Fruit fly (Drosophila melanogaster) whole organism, embryonic: ENCODE measurements around the gene Oamb.
A peak's percentile ranks its signal among the peaks of the same experiment; 100 is the strongest.

Experiments
- Atf6 ChIP-seq: fragments of 200-800 bp; sonication (Bioruptor generic); IDR thresholded peaks from 2 replicates; pipeline ENCODE4 v1.3.6; 2022; ENCODE audit warnings: missing biosample characterization, missing genetic modification characterization
- CG12104 ChIP-seq: fragments of 200-800 bp; sonication (Bioruptor generic); optimal IDR thresholded peaks from 3 replicates; lab custom pipeline; 2016; ENCODE audit warnings: missing biosample characterization, missing genetic modification characterization
- CG13775 ChIP-seq: fragments of 200-800 bp; sonication (Bioruptor generic); optimal IDR thresholded peaks from 3 replicates; lab custom pipeline; 2017; ENCODE audit warnings: missing biosample characterization, mild to moderate bottlenecking, missing genetic modification characterization
- CG18011 ChIP-seq: fragments of 200-800 bp; sonication (Bioruptor generic); optimal IDR thresholded peaks from 2 replicates; lab custom pipeline; 2017; ENCODE audit warnings: missing biosample characterization, missing genetic modification characterization, mild to moderate bottlenecking, moderate library complexity, missing genotype
- CG2875 ChIP-seq: fragments of 200-800 bp; sonication (Bioruptor generic); optimal IDR thresholded peaks from 2 replicates; lab custom pipeline; 2017; ENCODE audit warnings: missing biosample characterization, mild to moderate bottlenecking, missing genetic modification characterization, missing genetic modification reagents
- CG32772 ChIP-seq: fragments of 200-800 bp; sonication (Bioruptor generic); IDR thresholded peaks from 2 replicates; pipeline ENCODE4 v1.3.6; 2022; ENCODE audit warnings: missing biosample characterization, missing genetic modification characterization
- CG5180 ChIP-seq: fragments of 200-800 bp; sonication (Bioruptor generic); optimal IDR thresholded peaks from 3 replicates; lab custom pipeline; 2017; ENCODE audit warnings: missing biosample characterization, missing genetic modification characterization, mild to moderate bottlenecking, moderate library complexity, missing genetic modification reagents
- CG6654 ChIP-seq: fragments of 200-800 bp; sonication (Bioruptor generic); optimal IDR thresholded peaks from 2 replicates; lab custom pipeline; 2017; ENCODE audit warnings: missing biosample characterization, mild to moderate bottlenecking, missing genetic modification characterization
- CG7372 ChIP-seq: fragments of 200-800 bp; sonication (Bioruptor generic); IDR thresholded peaks from 2 replicates; pipeline ENCODE4 v1.3.6; 2022; ENCODE audit warnings: missing biosample characterization, missing genetic modification characterization
- CG7963 ChIP-seq: fragments of 200-800 bp; sonication (Bioruptor generic); IDR thresholded peaks from 3 replicates; pipeline ENCODE4 v1.3.6; 2022; ENCODE audit warnings: missing biosample characterization, missing genetic modification characterization; ENCODE audit not compliant: partially characterized antibody
- CG7987 ChIP-seq: fragments of 200-800 bp; sonication (Bioruptor generic); optimal IDR thresholded peaks from 2 replicates; lab custom pipeline; 2018; ENCODE audit warnings: missing biosample characterization, mild to moderate bottlenecking, missing genetic modification characterization, moderate library complexity
- CG8478 ChIP-seq: fragments of >200 bp; optimal IDR thresholded peaks from 2 replicates; lab custom pipeline; 2018
- CG9932 ChIP-seq: fragments of 200-800 bp; sonication (Bioruptor generic); IDR thresholded peaks from 2 replicates; pipeline ENCODE4 v1.3.6; 2022; ENCODE audit warnings: missing biosample characterization, missing genetic modification characterization
- Dfd ChIP-seq, 2 experiments: fragments of >200 bp; optimal IDR thresholded peaks; 2 replicates each; lab custom pipeline; 2017; ENCODE audit warnings: missing biosample characterization in 2 of 2, missing genetic modification characterization in 2 of 2
- Dip2 ChIP-seq: fragments of 200-800 bp; sonication (Bioruptor generic); IDR thresholded peaks from 2 replicates; pipeline ENCODE4 v1.3.6; 2022; ENCODE audit warnings: missing biosample characterization, missing genetic modification characterization
- Eip74EF ChIP-seq, 2 experiments: fragments of 200-800 bp in 1 of 2; fragments of >200 bp in 1 of 2; sonication (Bioruptor generic) in 1 of 2; optimal IDR thresholded peaks; 2 replicates each; lab custom pipeline; 2017 to 2019; ENCODE audit warnings: missing biosample characterization in 2 of 2, missing genetic modification characterization in 2 of 2, mild to moderate bottlenecking in 1 of 2, moderate library complexity in 1 of 2
- Ets65A ChIP-seq: fragments of 200-800 bp; sonication (Bioruptor generic); peaks from one replicate; lab custom pipeline; 2016; ENCODE audit warnings: missing biosample characterization, missing genetic modification characterization
- TFAM ChIP-seq: fragments of 200-800 bp; sonication (Bioruptor generic); optimal IDR thresholded peaks from 2 replicates; lab custom pipeline; 2017; ENCODE audit warnings: missing biosample characterization, missing genetic modification characterization, inconsistent platforms
- Trl ChIP-seq, 3 experiments: fragments of >200 bp in 2 of 3; fragments of 200-800 bp in 1 of 3; sonication (Bioruptor generic) in 1 of 3; optimal IDR thresholded peaks; 2 replicates in 1 of 3; 3 replicates in 2 of 3; lab custom pipeline; 2016 to 2017; ENCODE audit warnings: missing biosample characterization in 1 of 3, missing genetic modification characterization in 1 of 3
- Xbp1 ChIP-seq: fragments of 200-800 bp; sonication (Bioruptor generic); optimal IDR thresholded peaks from 3 replicates; lab custom pipeline; 2016; ENCODE audit warnings: missing biosample characterization, mild to moderate bottlenecking, missing genetic modification characterization
- YL-1 ChIP-seq: fragments of 200-800 bp; sonication (Bioruptor generic); optimal IDR thresholded peaks from 3 replicates; lab custom pipeline; 2017; ENCODE audit warnings: missing biosample characterization, mild to moderate bottlenecking, missing genetic modification characterization
- ab ChIP-seq: fragments of 200-800 bp; sonication (Bioruptor generic); optimal IDR thresholded peaks from 2 replicates; lab custom pipeline; 2016; ENCODE audit warnings: missing biosample characterization, missing genetic modification characterization
- al ChIP-seq: fragments of 200-800 bp; sonication (Bioruptor generic); IDR thresholded peaks from 2 replicates; pipeline ENCODE4 v1.3.6; 2022; ENCODE audit warnings: missing biosample characterization, missing genetic modification characterization
- amos ChIP-seq: fragments of 200-800 bp; sonication (Bioruptor generic); IDR thresholded peaks from 2 replicates; pipeline ENCODE4 v1.3.6; 2022; ENCODE audit warnings: missing biosample characterization, missing genetic modification characterization; ENCODE audit not compliant: partially characterized antibody
- az2 ChIP-seq: fragments of 200-800 bp; sonication (Bioruptor generic); optimal IDR thresholded peaks from 3 replicates; lab custom pipeline; 2016; ENCODE audit warnings: missing biosample characterization, missing genetic modification characterization
- bab2 ChIP-seq: fragments of 200-800 bp; sonication (Bioruptor generic); optimal IDR thresholded peaks from 2 replicates; lab custom pipeline; 2016; ENCODE audit warnings: missing biosample characterization, missing genetic modification characterization
- bbx ChIP-seq: fragments of 200-800 bp; sonication (Bioruptor generic); IDR thresholded peaks from 2 replicates; pipeline ENCODE4 v1.3.6; 2022; ENCODE audit warnings: missing biosample characterization, missing genetic modification characterization; ENCODE audit not compliant: partially characterized antibody
- cato ChIP-seq: fragments of 200-800 bp; sonication (Bioruptor generic); optimal IDR thresholded peaks from 2 replicates; lab custom pipeline; 2016; ENCODE audit warnings: missing biosample characterization, missing genetic modification characterization, borderline replicate concordance
- dati ChIP-seq: fragments of 200-800 bp; sonication (Bioruptor generic); IDR thresholded peaks from 2 replicates; pipeline ENCODE4 v1.3.6; 2022; ENCODE audit warnings: missing biosample characterization, missing genetic modification characterization
- exex ChIP-seq: fragments of 200-800 bp; sonication (Bioruptor generic); optimal IDR thresholded peaks from 4 replicates; lab custom pipeline; 2018; ENCODE audit warnings: missing biosample characterization, mild to moderate bottlenecking, missing genetic modification characterization, moderate library complexity
- fu2 ChIP-seq: fragments of 200-800 bp; sonication (Bioruptor generic); optimal IDR thresholded peaks from 2 replicates; lab custom pipeline; 2016; ENCODE audit warnings: missing biosample characterization, missing genetic modification characterization
- inv ChIP-seq: fragments of 200-800 bp; sonication (Bioruptor generic); IDR thresholded peaks from 2 replicates; pipeline ENCODE4 v1.3.6; 2022; ENCODE audit warnings: missing biosample characterization, missing genetic modification characterization; ENCODE audit not compliant: partially characterized antibody
- jing ChIP-seq: fragments of 200-800 bp; sonication (Bioruptor generic); optimal IDR thresholded peaks from 2 replicates; lab custom pipeline; 2018; ENCODE audit warnings: missing biosample characterization, mild to moderate bottlenecking, missing genetic modification characterization
- sc ChIP-seq, 3 experiments: fragments of >200 bp in 2 of 3; fragments of 200-800 bp in 1 of 3; sonication (Bioruptor generic) in 1 of 3; optimal IDR thresholded peaks; 2 replicates in 2 of 3; 3 replicates in 1 of 3; lab custom pipeline; 2017; ENCODE audit warnings: mild to moderate bottlenecking in 1 of 3, missing biosample characterization in 1 of 3, missing genetic modification characterization in 1 of 3, missing genetic modification reagents in 1 of 3
- schlank ChIP-seq: fragments of 200-800 bp; sonication (Bioruptor generic); optimal IDR thresholded peaks from 2 replicates; lab custom pipeline; 2018; ENCODE audit warnings: missing biosample characterization, mild to moderate bottlenecking, missing genetic modification characterization
- scrt ChIP-seq: fragments of 200-800 bp; sonication (Bioruptor generic); optimal IDR thresholded peaks from 2 replicates; lab custom pipeline; 2018; ENCODE audit warnings: missing biosample characterization, mild to moderate bottlenecking, missing genetic modification characterization, moderate library complexity
- toy ChIP-seq: fragments of 200-800 bp; sonication (Bioruptor generic); IDR thresholded peaks from 2 replicates; pipeline ENCODE4 v1.3.6; 2022; ENCODE audit warnings: missing biosample characterization, missing genetic modification characterization

The Oamb gene

DNA sequence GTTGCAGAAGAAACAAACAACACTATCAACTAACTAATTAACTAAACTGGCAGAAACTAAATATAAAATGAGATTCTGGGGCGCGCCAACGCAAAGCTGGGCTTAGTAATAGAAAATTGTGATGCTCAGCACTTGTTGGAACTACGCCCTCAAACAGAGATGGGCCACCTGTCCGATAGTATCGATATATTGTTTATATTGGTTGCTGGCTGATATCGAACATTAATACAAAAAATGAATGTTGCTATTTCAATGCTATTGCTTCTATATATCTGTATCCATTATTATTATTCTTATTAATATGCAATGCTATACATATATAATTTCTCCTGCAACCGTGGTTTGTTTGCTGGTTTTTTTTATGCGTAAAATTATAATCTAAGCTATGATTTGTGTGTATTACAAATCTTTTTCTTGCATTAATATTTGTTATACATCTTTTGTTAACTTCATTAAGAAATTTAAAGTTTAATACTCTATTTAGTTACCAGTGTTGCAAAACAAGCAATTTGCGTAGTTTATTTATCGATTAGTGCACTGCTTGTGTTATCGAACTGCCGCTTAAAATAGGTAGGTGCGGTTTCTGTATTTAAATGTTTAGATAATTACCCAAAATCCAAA, 47.9 kb upstream of the Oamb start, which contains the start of gene CG31195 (continued):
- TF ChIP-seq scrt (GFP tag; lab: Kevin White, UChicago) (peak; percentile 32), CG7963 (GFP tag; lab: Robert Waterston, UW) (peak; percentile 37; the same call in 2 of the 3 replicates), jing (GFP tag; lab: Kevin White, UChicago) (no peak), TFAM (GFP tag; lab: Kevin White, UChicago) (no peak)

DNA sequence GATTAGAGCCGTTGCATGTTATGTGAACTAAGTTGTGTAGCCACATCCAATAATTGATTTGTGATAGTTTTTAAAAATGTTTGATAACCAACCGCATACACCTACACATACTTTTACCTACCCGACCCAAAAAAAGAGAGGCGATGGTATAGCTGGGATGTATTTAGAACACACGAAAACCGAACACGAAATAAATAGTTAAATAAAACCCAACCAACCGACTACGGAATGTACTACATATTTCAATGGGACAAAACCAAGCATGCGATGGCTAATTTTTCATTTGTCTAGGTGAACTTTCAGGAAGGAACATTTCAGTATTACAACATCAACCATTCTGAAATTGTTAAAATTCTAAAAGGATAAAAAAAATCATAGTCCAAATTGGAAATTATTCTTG, 42.1 kb upstream of the Oamb start, which contains the start of gene Syp:
Syp (plus strand) TSS at position 301 of the 400 bp plus-strand sequence.
- TF ChIP-seq CG7963 (GFP tag; lab: Robert Waterston, UW) (no peak), Eip74EF (GFP tag; optimal IDR thresholded peaks at IDR 0.05; lab: Kevin White, UChicago) (no peak), bbx (GFP tag; lab: Robert Waterston, UW) (no peak), YL-1 (GFP tag; lab: Kevin White, UChicago) (no peak), amos (GFP tag; lab: Robert Waterston, UW) (no peak), exex (no peak), toy (no peak), Trl (optimal IDR thresholded peaks at IDR 0.05; lab: Kevin White, UChicago) (no peak), Trl (GFP tag; optimal IDR thresholded peaks at IDR 0.05; lab: Kevin White, UChicago) (no peak), Atf6 (GFP tag; lab: Robert Waterston, UW) (no peak), cato (GFP tag; lab: Kevin White, UChicago) (no peak), CG5180 (GFP tag; lab: Kevin White, UChicago) (no peak)

DNA sequence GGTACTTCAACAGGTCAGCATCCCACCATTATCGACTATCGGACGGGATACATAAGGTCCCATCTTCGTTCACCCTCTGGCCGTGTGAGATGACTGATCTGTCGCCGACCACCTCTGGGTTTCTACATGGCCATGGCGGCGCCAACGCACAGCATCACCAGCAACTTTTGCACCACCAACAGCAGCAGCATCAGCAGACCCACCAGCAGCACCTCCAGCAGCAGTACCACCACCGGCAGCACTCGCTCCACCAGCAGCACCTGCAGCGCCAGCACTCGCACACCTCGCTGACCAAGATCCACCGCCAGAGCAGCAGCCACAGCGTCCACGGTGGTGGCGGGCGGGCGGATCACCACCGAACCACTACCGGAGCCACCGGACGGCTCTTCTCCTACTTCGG, 40.6 kb upstream of the Oamb start:
- TF ChIP-seq CG18011 (GFP tag; lab: Kevin White, UChicago) (no peak), inv (GFP tag; lab: Robert Waterston, UW) (no peak), CG32772 (GFP tag; lab: Robert Waterston, UW) (0 out of 2 replicates have a peak, but pooled peaks have one; percentile 5), al (GFP tag; lab: Robert Waterston, UW) (no peak), CG9932 (0 out of 2 replicates have a peak, but pooled peaks have one; percentile 13), Dfd (GFP tag; optimal IDR thresholded peaks at IDR 0.05; lab: Kevin White, UChicago) (peak in 1 of 2 experiments; percentile 54)

DNA sequence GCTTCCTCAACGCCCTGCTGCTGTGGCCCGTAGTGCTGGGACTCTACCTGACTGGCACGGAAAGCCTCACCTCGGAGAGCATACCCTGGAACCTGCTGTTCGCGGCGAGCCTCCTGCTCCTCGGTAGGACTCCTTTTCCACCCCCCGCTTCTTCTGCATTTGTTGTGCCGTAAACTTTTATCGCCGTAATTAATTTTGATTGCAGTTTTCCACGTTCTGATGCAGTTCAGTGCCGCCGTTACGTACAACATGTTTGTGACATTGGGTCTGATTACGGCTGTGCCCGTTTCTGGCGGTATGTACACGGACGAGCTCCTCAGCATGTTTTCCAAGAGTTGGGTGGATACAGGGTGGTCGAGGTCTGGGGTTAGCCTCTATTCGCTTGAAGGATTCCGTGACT, 35.2 kb upstream of the Oamb start:
- TF ChIP-seq sc (optimal IDR thresholded peaks at IDR 0.05; lab: Kevin White, UChicago) (no peak), sc (GFP tag; optimal IDR thresholded peaks at IDR 0.05; lab: Kevin White, UChicago) (no peak), CG13775 (GFP tag; lab: Kevin White, UChicago) (no peak), Ets65A (GFP tag; lab: Kevin White, UChicago) (peak; percentile 92), fu2 (GFP tag; lab: Kevin White, UChicago) (no peak), CG8478 (lab: Kevin White, UChicago) (peak; percentile 9)

DNA sequence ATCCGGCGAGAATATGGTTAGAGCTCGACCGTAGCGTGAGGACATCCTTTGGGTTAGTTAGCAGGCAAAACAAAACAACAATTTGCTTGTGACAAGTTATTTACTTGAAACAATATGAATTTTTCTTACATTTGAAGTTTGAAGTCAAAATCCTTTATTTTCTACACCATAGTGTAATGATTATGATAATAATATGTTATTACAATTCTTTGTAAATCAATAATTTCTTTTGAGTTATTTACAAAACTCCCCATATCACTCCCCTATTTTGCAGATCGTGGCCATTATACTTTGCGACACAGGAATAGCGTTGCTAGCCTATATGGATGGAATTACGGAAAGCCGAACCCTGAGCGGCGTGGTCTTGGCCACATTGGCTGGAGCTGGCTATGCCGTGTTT, 34.6 kb upstream of the Oamb start, which contains the start of gene Prosalpha4T1:
Prosalpha4T1 (minus strand) TSS at position 101 of the 400 bp plus-strand sequence.
- no peak for TF ChIP-seq CG6654 (GFP tag; lab: Kevin White, UChicago)
- TF ChIP-seq CG7372 (GFP tag; lab: Robert Waterston, UW) = no peak
- no peak for TF ChIP-seq CG2875
- TF ChIP-seq Xbp1 = no peak
- no peak for TF ChIP-seq ab (GFP tag; lab: Kevin White, UChicago)
- TF ChIP-seq schlank (tag; lab: Kevin White, UChicago) = no peak
- TF ChIP-seq dati (GFP tag; lab: Robert Waterston, UW) = no peak
- no peak for TF ChIP-seq CG12104 (GFP tag; lab: Kevin White, UChicago)
- no peak for TF ChIP-seq CG7987
- no peak for TF ChIP-seq az2 (GFP tag; lab: Kevin White, UChicago)
- no peak for TF ChIP-seq Dip2 (GFP tag; lab: Robert Waterston, UW)
- TF ChIP-seq bab2 (GFP tag; lab: Kevin White, UChicago) = no peak
